Fruit fly (Drosophila melanogaster): Measurements from ENCODE around the gene lqf.

Gene lqf

dm6 chr3L:7510414-7511384 is 17.9 kb upstream of the lqf start, which contains the start of gene CG7546:
Gene CG7546 (plus strand): TSS chr3L:7510986.
- TF ChIP-seq EcR (GFP tag; optimal IDR thresholded peaks at IDR 0.05) (peak; percentile 56), CG4496 (GFP tag; IDR thresholded peaks at IDR 0.05) (0 out of 3 replicates have a peak, but pooled peaks have one; percentile 26), CG8159 (tag; optimal IDR thresholded peaks at IDR 0.05) (peak; percentile 56), CG13204 (GFP tag; optimal IDR thresholded peaks at IDR 0.05) (peak; percentile 26), fd96Ca (GFP tag; IDR thresholded peaks at IDR 0.05) (peak; percentile 13; the same call in 1 of the 3 replicates), CG15710 (tag; optimal IDR thresholded peaks at IDR 0.05) (peak; percentile 38), Pif1A (GFP tag; optimal IDR thresholded peaks at IDR 0.05) (no peak), CG9948 (tag; optimal IDR thresholded peaks at IDR 0.05) (no peak)

- no peak for TF ChIP-seq CG10348 (GFP tag; IDR thresholded peaks at IDR 0.05)
- peak; percentile 1 for TF ChIP-seq Pif1B (GFP tag; optimal IDR thresholded peaks at IDR 0.05)
Observed at dm6 chr3L:7518351-7519102, 10.1 kb upstream of the lqf start, which contains the start of gene ltl. Gene ltl (plus strand): TSS chr3L:7518997.

- TF ChIP-seq Snoo (tag; optimal IDR thresholded peaks at IDR 0.05) (no peak), gl (tag; optimal IDR thresholded peaks at IDR 0.05) (no peak), rn (GFP tag; IDR thresholded peaks at IDR 0.05) (no peak), CG4496 (GFP tag; IDR thresholded peaks at IDR 0.05) (no peak)
Observed at dm6 chr3L:7519219-7519618, 9.4 kb upstream of the lqf start.

dm6 chr3L:7520619-7521018 is 8.0 kb upstream of the lqf start:
- TF ChIP-seq CG12605 (GFP tag; IDR thresholded peaks at IDR 0.05) (no peak), CG14655 (GFP tag; optimal IDR thresholded peaks at IDR 0.05) (no peak), EcR (GFP tag; optimal IDR thresholded peaks at IDR 0.05) (peak; percentile 13)

dm6 chr3L:7521847-7522246 is 6.7 kb upstream of the lqf start:
- TF ChIP-seq Snoo (tag; optimal IDR thresholded peaks at IDR 0.05) (no peak), Pif1B (GFP tag; optimal IDR thresholded peaks at IDR 0.05) (no peak), EcR (GFP tag; optimal IDR thresholded peaks at IDR 0.05) (no peak), CG32121 (GFP tag; IDR thresholded peaks at IDR 0.05) (no peak), CG8301 (tag; optimal IDR thresholded peaks at IDR 0.05) (peak; percentile 1), CG12605 (GFP tag; IDR thresholded peaks at IDR 0.05) (no peak), CG17806 (tag; optimal IDR thresholded peaks at IDR 0.05) (peak; percentile 14)

- TF ChIP-seq CG14655 (GFP tag; optimal IDR thresholded peaks at IDR 0.05) (no peak), CG12605 (GFP tag; IDR thresholded peaks at IDR 0.05) (no peak), CG10348 (GFP tag; IDR thresholded peaks at IDR 0.05) (no peak), CG17806 (tag; optimal IDR thresholded peaks at IDR 0.05) (no peak), D1 (tag; optimal IDR thresholded peaks at IDR 0.05) (no peak), CG34367 (tag; optimal IDR thresholded peaks at IDR 0.05) (no peak), CG9948 (tag; optimal IDR thresholded peaks at IDR 0.05) (no peak), CG8301 (tag; optimal IDR thresholded peaks at IDR 0.05) (no peak)
Observed at dm6 chr3L:7527661-7528379, 760 bp upstream of the lqf start.

Measured in whole organism, pupa.